Worm (Caenorhabditis elegans): ENCODE data around the gene lgc-37.

ce11 chrIII:12785427-12785826 is 473 bp downstream of the lgc-37 start:
- no peak for TF ChIP-seq hlh-6 (tag; optimal IDR thresholded peaks at IDR 0.05)
- TF ChIP-seq tbx-2 (tag; optimal IDR thresholded peaks at IDR 0.05), result no peak
- TF ChIP-seq lin-11 (tag; optimal IDR thresholded peaks at IDR 0.05), result no peak
- no peak for TF ChIP-seq ceh-45 (GFP tag; IDR thresholded peaks at IDR 0.05)
- no peak for TF ChIP-seq ama-1 (optimal IDR thresholded peaks at IDR 0.05)
- no peak for TF ChIP-seq zip-5 (tag; optimal IDR thresholded peaks at IDR 0.05)
- TF ChIP-seq npax-4 (tag; optimal IDR thresholded peaks at IDR 0.05), result no peak
- TF ChIP-seq nhr-11 (tag; optimal IDR thresholded peaks at IDR 0.05), result no peak
- TF ChIP-seq nfya-1 (tag; optimal IDR thresholded peaks at IDR 0.05), result peak; percentile 67
